Worm (Caenorhabditis elegans) whole organism, early embryonic: ENCODE data around the gene F58B4.2.
A peak's percentile ranks its signal among the peaks of the same experiment; 100 is the strongest.

ENCODE experiments used
- F13C5.2 ChIP-seq: sonication (generic microtip); optimal IDR thresholded peaks from 2 replicates; lab custom pipeline; 2017; ENCODE audit warnings: mild to moderate bottlenecking, missing genetic modification characterization, inconsistent platforms, missing compliant biosample characterization
- aly-1 ChIP-seq: sonication (generic microtip); optimal IDR thresholded peaks from 2 replicates; lab custom pipeline; 2016; ENCODE audit warnings: missing genetic modification characterization, missing compliant biosample characterization
- ama-1 ChIP-seq: fragments of 150-350 bp; optimal IDR thresholded peaks from 2 replicates; lab custom pipeline; 2014
- ceh-13 ChIP-seq: fragments of 200-800 bp; sonication (Bioruptor generic); optimal IDR thresholded peaks from 2 replicates; lab custom pipeline; 2018; ENCODE audit warnings: mild to moderate bottlenecking, missing genetic modification characterization, missing compliant biosample characterization
- ceh-36 ChIP-seq: sonication (generic microtip); optimal IDR thresholded peaks from 2 replicates; lab custom pipeline; 2016; ENCODE audit warnings: missing genetic modification characterization, inconsistent platforms, missing compliant biosample characterization
- ets-7 ChIP-seq: sonication (generic microtip); optimal IDR thresholded peaks from 2 replicates; lab custom pipeline; 2016; ENCODE audit warnings: missing genotype, missing genetic modification characterization, missing compliant biosample characterization
- flt-1 ChIP-seq: fragments of 200-800 bp; sonication (Bioruptor generic); IDR thresholded peaks from 2 replicates; pipeline ENCODE4 v1.3.6; 2022; ENCODE audit warnings: missing genetic modification characterization, missing compliant biosample characterization
- hmbx-1 ChIP-seq: sonication (generic microtip); optimal IDR thresholded peaks from 2 replicates; lab custom pipeline; 2016; ENCODE audit warnings: mild to moderate bottlenecking, missing genetic modification characterization, missing compliant biosample characterization
- hmg-4 ChIP-seq: fragments of 200-800 bp; sonication (Bioruptor generic); optimal IDR thresholded peaks from 2 replicates; lab custom pipeline; 2018; ENCODE audit warnings: mild to moderate bottlenecking, missing genetic modification characterization, missing compliant biosample characterization
- hnd-1 ChIP-seq: sonication (generic microtip); optimal IDR thresholded peaks from 2 replicates; lab custom pipeline; 2016; ENCODE audit warnings: missing genetic modification characterization, missing compliant biosample characterization
- sea-1 ChIP-seq: fragments of 200-800 bp; sonication (Bioruptor generic); conservative IDR thresholded peaks from 2 replicates; pipeline ENCODE4 v1.3.6; 2022; ENCODE audit warnings: missing genetic modification characterization, missing compliant biosample characterization
- tbx-11 ChIP-seq: fragments of 200-800 bp; sonication (Bioruptor generic); IDR thresholded peaks from 2 replicates; pipeline ENCODE4 v1.3.6; 2022; ENCODE audit warnings: missing genetic modification characterization, missing compliant biosample characterization
- tbx-37 ChIP-seq: fragments of 200-800 bp; sonication (Bioruptor generic); conservative IDR thresholded peaks from 2 replicates; pipeline ENCODE4 v1.3.6; 2022; ENCODE audit warnings: missing genetic modification reagents, missing genetic modification characterization, missing compliant biosample characterization
- tra-4 ChIP-seq: sonication (generic microtip); optimal IDR thresholded peaks from 2 replicates; lab custom pipeline; 2017; ENCODE audit warnings: missing genetic modification characterization, missing compliant biosample characterization

DNA sequence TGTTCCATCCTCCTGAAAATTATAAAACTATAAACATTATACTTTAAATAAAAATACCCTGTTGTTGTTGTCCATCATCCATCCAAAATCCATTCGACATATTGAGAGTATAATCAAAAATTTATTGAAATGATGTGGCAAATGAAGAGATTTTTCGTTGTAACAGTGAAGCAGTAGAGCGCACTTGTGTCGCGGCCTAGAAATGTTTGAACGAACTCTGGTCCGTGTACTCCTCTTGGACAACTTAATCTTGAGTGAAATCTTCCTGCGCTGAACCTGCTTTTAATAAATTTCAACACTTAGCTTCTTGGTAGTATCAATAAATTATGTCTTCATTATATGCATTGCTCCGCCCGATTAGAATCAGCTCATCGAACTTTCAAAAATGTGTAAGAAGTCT, 23.7 kb downstream of the F58B4.2 start, which contains the start of the genes F32D8.14 and F32D8.5:
- TF ChIP-seq ama-1 (lab: Kevin White, UChicago) (no peak), aly-1 (tag; lab: Kevin White, UChicago) (no peak), ceh-13 (GFP tag; lab: Kevin White, UChicago) (no peak), ceh-36 (tag; lab: Kevin White, UChicago) (no peak), hmg-4 (no peak), hnd-1 (tag; lab: Kevin White, UChicago) (no peak), ets-7 (tag; lab: Kevin White, UChicago) (no peak), F13C5.2 (peak; percentile 19), sea-1 (GFP tag; lab: Robert Waterston, UW) (no peak), tra-4 (tag; lab: Kevin White, UChicago) (no peak), tbx-11 (GFP tag; lab: Robert Waterston, UW) (no peak), flt-1 (no peak; the same call in 1 of the 2 replicates), hmbx-1 (no peak), tbx-37 (GFP tag; lab: Robert Waterston, UW) (peak; percentile 69)
